Worm (Caenorhabditis elegans) whole organism, L2 larva: ENCODE data around the gene K07F5.6.

Source experiments
- R02D3.7 ChIP-seq: fragments of 150-350 bp; optimal IDR thresholded peaks from 2 replicates; lab custom pipeline; 2014; ENCODE audit warnings: missing biosample characterization, missing genetic modification characterization
- alr-1 ChIP-seq: fragments of 150-350 bp; optimal IDR thresholded peaks from 2 replicates; lab custom pipeline; 2014; ENCODE audit warnings: missing biosample characterization, missing genetic modification characterization
- blmp-1 ChIP-seq: sonication (generic microtip); optimal IDR thresholded peaks from 2 replicates; lab custom pipeline; 2017; ENCODE audit warnings: missing genetic modification characterization, mild to moderate bottlenecking, missing compliant biosample characterization, antibody characterized with exemption, moderate library complexity; ENCODE audit not compliant: insufficient read depth
- egl-27 ChIP-seq: sonication (generic microtip); optimal IDR thresholded peaks from 3 replicates; lab custom pipeline; 2017; ENCODE audit warnings: missing biosample characterization, missing genetic modification reagents, missing genetic modification characterization
- lin-39 ChIP-seq: fragments of 150-350 bp; optimal IDR thresholded peaks from 2 replicates; lab custom pipeline; 2014; ENCODE audit warnings: missing biosample characterization, missing genetic modification reagents, missing genetic modification characterization
- lsy-2 ChIP-seq, 2 experiments: fragments of 150-350 bp in 1 of 2; sonication (generic microtip) in 1 of 2; optimal IDR thresholded peaks; 2 replicates each; lab custom pipeline; 2014 to 2017; ENCODE audit warnings: missing biosample characterization in 2 of 2, missing genetic modification characterization in 2 of 2
- nhr-11 ChIP-seq: fragments of 150-350 bp; optimal IDR thresholded peaks from 2 replicates; lab custom pipeline; 2014; ENCODE audit warnings: missing biosample characterization, missing genetic modification characterization
- nhr-12 ChIP-seq: fragments of 150-350 bp; optimal IDR thresholded peaks from 2 replicates; lab custom pipeline; 2014; ENCODE audit warnings: missing biosample characterization, missing genetic modification characterization
- nhr-237 ChIP-seq: fragments of 150-350 bp; optimal IDR thresholded peaks from 2 replicates; lab custom pipeline; 2014; ENCODE audit warnings: missing biosample characterization, missing genetic modification characterization
- snpc-4 ChIP-seq: fragments of 150-350 bp; optimal IDR thresholded peaks from 2 replicates; lab custom pipeline; 2014; ENCODE audit warnings: missing biosample characterization, missing genetic modification characterization
- unc-62 ChIP-seq: fragments of 150-350 bp; optimal IDR thresholded peaks from 2 replicates; lab custom pipeline; 2014; ENCODE audit warnings: missing biosample characterization, missing genetic modification reagents, missing genetic modification characterization
- zag-1 ChIP-seq: fragments of 150-350 bp; optimal IDR thresholded peaks from 2 replicates; lab custom pipeline; 2014; ENCODE audit warnings: missing biosample characterization, missing genetic modification characterization
- ztf-11 ChIP-seq: sonication (generic microtip); optimal IDR thresholded peaks from 2 replicates; lab custom pipeline; 2017; ENCODE audit warnings: missing biosample characterization, missing genetic modification characterization
- ztf-4 ChIP-seq: fragments of 150-350 bp; optimal IDR thresholded peaks from 2 replicates; lab custom pipeline; 2014; ENCODE audit warnings: missing biosample characterization, missing genetic modification characterization

DNA sequence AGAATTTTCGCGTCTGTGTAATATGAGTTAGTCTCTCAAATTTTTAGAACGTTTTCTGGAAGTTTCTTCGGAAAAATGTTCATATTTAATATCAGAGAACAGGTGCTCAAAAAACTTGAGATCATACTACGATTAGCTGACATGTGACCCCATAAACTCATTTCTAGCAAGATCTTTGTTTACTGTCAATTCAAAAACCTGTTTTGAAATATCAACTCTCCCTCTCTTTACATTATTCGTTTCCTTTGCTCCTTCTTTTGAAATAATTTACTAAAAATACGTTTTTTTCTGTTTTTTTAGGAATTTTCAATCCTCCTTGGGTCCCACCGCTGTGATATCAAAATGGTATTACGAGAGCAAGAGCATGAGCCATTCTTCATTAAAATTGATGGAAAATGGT is 47.3 kb downstream of the K07F5.6 start, which contains the start of gene fat-4:
- TF ChIP-seq nhr-237 (tag; lab: Kevin White, UChicago) (no peak), zag-1 (no peak), snpc-4 (tag; lab: Kevin White, UChicago) (no peak), alr-1 (no peak), nhr-11 (tag; lab: Kevin White, UChicago) (no peak), unc-62 (no peak), blmp-1 (no peak), ztf-11 (tag; lab: Kevin White, UChicago) (no peak), lsy-2 (tag; optimal IDR thresholded peaks at IDR 0.05; lab: Kevin White, UChicago) (no peak), egl-27 (tag; lab: Kevin White, UChicago) (no peak), nhr-12 (no peak), R02D3.7 (tag; lab: Kevin White, UChicago) (no peak), lin-39 (tag; lab: Kevin White, UChicago) (no peak), ztf-4 (tag; lab: Kevin White, UChicago) (no peak)
